Fruit fly (Drosophila melanogaster) whole organism, embryonic: ENCODE results near the gene LpR1.
A peak's percentile ranks its signal among the peaks of the same experiment; 100 is the strongest.

Experiments
- Awh ChIP-seq: fragments of 200-800 bp; sonication (Bioruptor generic); IDR thresholded peaks from 2 replicates; pipeline ENCODE4, ENCODE4 v1.3.6; 2022; ENCODE audit warnings: missing biosample characterization, missing genetic modification characterization
- B-H2 ChIP-seq: fragments of 200-800 bp; sonication (Bioruptor generic); optimal IDR thresholded peaks from 2 replicates; lab custom pipeline; 2018; ENCODE audit warnings: missing biosample characterization, mild to moderate bottlenecking, missing genetic modification characterization
- Bdp1 ChIP-seq: fragments of 200-800 bp; sonication (Bioruptor generic); optimal IDR thresholded peaks from 3 replicates; lab custom pipeline; 2016; ENCODE audit warnings: missing biosample characterization, missing genetic modification characterization
- CG10209 ChIP-seq: fragments of 200-800 bp; sonication (Bioruptor generic); optimal IDR thresholded peaks from 3 replicates; lab custom pipeline; 2017; ENCODE audit warnings: missing biosample characterization, mild to moderate bottlenecking, missing genetic modification characterization, missing genetic modification reagents
- CG11456 ChIP-seq: fragments of 200-800 bp; sonication (Bioruptor generic); IDR thresholded peaks from 3 replicates; pipeline ENCODE4 v1.3.6; 2022; ENCODE audit warnings: missing biosample characterization, missing genetic modification characterization
- CG12299 ChIP-seq: fragments of 200-800 bp; sonication (Bioruptor generic); optimal IDR thresholded peaks from 2 replicates; lab custom pipeline; 2018; ENCODE audit warnings: missing biosample characterization, mild to moderate bottlenecking, missing genetic modification characterization
- CG12769 ChIP-seq: fragments of 200-800 bp; sonication (Bioruptor generic); optimal IDR thresholded peaks from 2 replicates; lab custom pipeline; 2019; ENCODE audit warnings: missing biosample characterization, mild to moderate bottlenecking, missing genetic modification characterization, moderate library complexity
- CG13894 ChIP-seq: fragments of 200-800 bp; sonication (Bioruptor generic); optimal IDR thresholded peaks from 3 replicates; lab custom pipeline; 2018; ENCODE audit warnings: missing biosample characterization, mild to moderate bottlenecking, missing genetic modification characterization, moderate library complexity
- CG15011 ChIP-seq: fragments of 200-800 bp; sonication (Bioruptor generic); optimal IDR thresholded peaks from 3 replicates; lab custom pipeline; 2018; ENCODE audit warnings: missing biosample characterization, mild to moderate bottlenecking, missing genetic modification characterization
- CG17385 ChIP-seq: fragments of 200-800 bp; sonication (Bioruptor generic); optimal IDR thresholded peaks from 3 replicates; lab custom pipeline; 2018; ENCODE audit warnings: missing biosample characterization, mild to moderate bottlenecking, missing genetic modification characterization
- CG17612 ChIP-seq: fragments of 200-800 bp; sonication (Bioruptor generic); IDR thresholded peaks from 2 replicates; pipeline ENCODE4 v1.3.6; 2022; ENCODE audit warnings: missing biosample characterization, missing genetic modification characterization
- CG18764 ChIP-seq: fragments of 200-800 bp; sonication (Bioruptor generic); optimal IDR thresholded peaks from 3 replicates; lab custom pipeline; 2016; ENCODE audit warnings: missing biosample characterization, missing genetic modification characterization
- CG2120 ChIP-seq: fragments of 200-800 bp; sonication (Bioruptor generic); optimal IDR thresholded peaks from 3 replicates; lab custom pipeline; 2016; ENCODE audit warnings: missing biosample characterization, missing genetic modification characterization
- CG2199 ChIP-seq: fragments of 200-800 bp; sonication (Bioruptor generic); IDR thresholded peaks from 3 replicates; pipeline ENCODE4 v1.3.6; 2022; ENCODE audit warnings: missing biosample characterization, missing genetic modification characterization
- CG31224 ChIP-seq: fragments of 200-800 bp; sonication (Bioruptor generic); IDR thresholded peaks from 2 replicates; pipeline ENCODE4 v1.3.6; 2022; ENCODE audit warnings: missing biosample characterization, missing genetic modification characterization
- CG3163 ChIP-seq: fragments of 200-800 bp; sonication (Bioruptor generic); optimal IDR thresholded peaks from 3 replicates; lab custom pipeline; 2016; ENCODE audit warnings: missing biosample characterization, missing genetic modification characterization
- CG3281 ChIP-seq: fragments of 200-800 bp; sonication (Bioruptor generic); optimal IDR thresholded peaks from 3 replicates; lab custom pipeline; 2017; ENCODE audit warnings: missing biosample characterization, mild to moderate bottlenecking, missing genetic modification characterization
- CG33557 ChIP-seq: fragments of 200-800 bp; sonication (Bioruptor generic); optimal IDR thresholded peaks from 2 replicates; lab custom pipeline; 2019; ENCODE audit warnings: missing biosample characterization, mild to moderate bottlenecking, missing genetic modification characterization, moderate library complexity
- CG9215 ChIP-seq: fragments of 200-800 bp; sonication (Bioruptor generic); IDR thresholded peaks from 2 replicates; pipeline ENCODE4 v1.3.6; 2022; ENCODE audit warnings: missing biosample characterization, missing genetic modification characterization
- CrebB ChIP-seq: fragments of 200-800 bp; sonication (Bioruptor generic); optimal IDR thresholded peaks from 3 replicates; lab custom pipeline; 2018; ENCODE audit warnings: missing biosample characterization, mild to moderate bottlenecking, missing genetic modification characterization
- D19A ChIP-seq: fragments of 200-800 bp; optimal IDR thresholded peaks from 3 replicates; lab custom pipeline; 2019; ENCODE audit warnings: missing biosample characterization, mild to moderate bottlenecking, missing genetic modification characterization, moderate library complexity
- Dref ChIP-seq: fragments of 200-800 bp; sonication (Bioruptor generic); IDR thresholded peaks from 2 replicates; pipeline ENCODE4 v1.3.6; 2022; ENCODE audit warnings: missing biosample characterization, missing genetic modification characterization
- E2f1 ChIP-seq: fragments of 200-800 bp; sonication (Bioruptor generic); IDR thresholded peaks from 2 replicates; pipeline ENCODE4 v1.3.6; 2022; ENCODE audit warnings: missing biosample characterization, missing genetic modification characterization
- Hr3 ChIP-seq: fragments of 200-800 bp; sonication (Bioruptor generic); optimal IDR thresholded peaks from 3 replicates; lab custom pipeline; 2016; ENCODE audit warnings: missing biosample characterization, missing genetic modification characterization
- Max ChIP-seq: fragments of 200-800 bp; sonication (Bioruptor generic); optimal IDR thresholded peaks from 2 replicates; lab custom pipeline; 2016; ENCODE audit warnings: missing biosample characterization, mild to moderate bottlenecking, missing genetic modification characterization
- Nf-YA ChIP-seq: fragments of 200-800 bp; sonication (Bioruptor generic); IDR thresholded peaks from 2 replicates; pipeline ENCODE4 v1.3.6; 2022; ENCODE audit warnings: missing biosample characterization, missing genetic modification characterization
- Side ChIP-seq: fragments of 200-800 bp; sonication (Bioruptor generic); optimal IDR thresholded peaks from 2 replicates; lab custom pipeline; 2016; ENCODE audit warnings: missing biosample characterization, missing genetic modification characterization
- abd-A ChIP-seq: fragments of 200-800 bp; sonication (Bioruptor generic); optimal IDR thresholded peaks from 3 replicates; lab custom pipeline; 2019; ENCODE audit warnings: missing biosample characterization, mild to moderate bottlenecking, missing genetic modification characterization, moderate library complexity
- aop ChIP-seq: fragments of 200-800 bp; sonication (Bioruptor generic); IDR thresholded peaks from 2 replicates; pipeline ENCODE4 v1.3.6; 2022; ENCODE audit warnings: missing biosample characterization, missing genetic modification characterization
- ap ChIP-seq: fragments of 200-800 bp; sonication (Bioruptor generic); IDR thresholded peaks from 2 replicates; pipeline ENCODE4 v1.3.6; 2022; ENCODE audit warnings: missing biosample characterization, missing genetic modification characterization
- bsh ChIP-seq, 2 experiments: fragments of 200-800 bp; sonication (Bioruptor generic); optimal IDR thresholded peaks; 2 replicates each; lab custom pipeline; 2017 to 2018; ENCODE audit warnings: mild to moderate bottlenecking in 2 of 2, missing biosample characterization in 2 of 2, missing genetic modification characterization in 2 of 2, moderate library complexity in 1 of 2
- cad ChIP-seq: fragments of >200 bp; optimal IDR thresholded peaks from 2 replicates; lab custom pipeline; 2017; ENCODE audit warnings: missing biosample characterization, missing genetic modification characterization
- chinmo ChIP-seq: fragments of 200-800 bp; sonication (Bioruptor generic); IDR thresholded peaks from 4 replicates; pipeline ENCODE4 v1.3.6; 2022; ENCODE audit warnings: missing biosample characterization, missing genetic modification characterization; ENCODE audit not compliant: partially characterized antibody
- dan ChIP-seq: fragments of 200-800 bp; sonication (Bioruptor generic); IDR thresholded peaks from 2 replicates; pipeline ENCODE4 v1.3.6; 2022; ENCODE audit warnings: missing biosample characterization, missing genetic modification characterization
- dpn ChIP-seq, 2 experiments: fragments of 200-800 bp; sonication (Bioruptor generic); optimal IDR thresholded peaks; 3 replicates each; lab custom pipeline; 2016; ENCODE audit warnings: missing biosample characterization in 2 of 2, missing genetic modification characterization in 2 of 2
- exex ChIP-seq: fragments of 200-800 bp; sonication (Bioruptor generic); optimal IDR thresholded peaks from 4 replicates; lab custom pipeline; 2018; ENCODE audit warnings: missing biosample characterization, mild to moderate bottlenecking, missing genetic modification characterization, moderate library complexity
- grn ChIP-seq: fragments of 200-800 bp; sonication (Bioruptor generic); optimal IDR thresholded peaks from 3 replicates; lab custom pipeline; 2017; ENCODE audit warnings: missing biosample characterization, missing genetic modification characterization
- kni ChIP-seq: fragments of 200-800 bp; sonication (Bioruptor generic); optimal IDR thresholded peaks from 3 replicates; lab custom pipeline; 2017; ENCODE audit warnings: mild to moderate bottlenecking, missing biosample characterization, missing genetic modification reagents, missing genetic modification characterization
- mirr ChIP-seq: fragments of 200-800 bp; sonication (Bioruptor generic); optimal IDR thresholded peaks from 3 replicates; lab custom pipeline; 2018; ENCODE audit warnings: missing biosample characterization, mild to moderate bottlenecking, missing genetic modification characterization
- oc ChIP-seq: fragments of 200-800 bp; sonication (Bioruptor generic); optimal IDR thresholded peaks from 2 replicates; lab custom pipeline; 2018; ENCODE audit warnings: missing biosample characterization, mild to moderate bottlenecking, missing genetic modification characterization, moderate library complexity
- odd ChIP-seq: fragments of 200-800 bp; sonication (Bioruptor generic); optimal IDR thresholded peaks from 2 replicates; lab custom pipeline; 2017; ENCODE audit warnings: missing biosample characterization, mild to moderate bottlenecking, missing genetic modification characterization
- sens ChIP-seq: fragments of 200-800 bp; sonication (Bioruptor generic); peaks from one replicate; lab custom pipeline; 2016; ENCODE audit warnings: missing biosample characterization, missing genetic modification characterization
- sqz ChIP-seq: fragments of 200-800 bp; sonication (Bioruptor generic); optimal IDR thresholded peaks from 3 replicates; lab custom pipeline; 2018; ENCODE audit warnings: missing biosample characterization, mild to moderate bottlenecking, missing genetic modification characterization
- sug ChIP-seq: fragments of 200-800 bp; optimal IDR thresholded peaks from 2 replicates; lab custom pipeline; 2019; ENCODE audit warnings: missing biosample characterization, mild to moderate bottlenecking, missing genetic modification characterization, moderate library complexity
- vvl ChIP-seq: fragments of 200-800 bp; sonication (Bioruptor generic); IDR thresholded peaks from 2 replicates; pipeline ENCODE4 v1.3.6; 2022; ENCODE audit warnings: missing biosample characterization, missing genetic modification characterization
- zen2 ChIP-seq: fragments of 200-800 bp; sonication (Bioruptor generic); IDR thresholded peaks from 3 replicates; pipeline ENCODE4 v1.3.6; 2022; ENCODE audit warnings: missing biosample characterization, missing genetic modification characterization; ENCODE audit not compliant: partially characterized antibody

The LpR1 gene

DNA sequence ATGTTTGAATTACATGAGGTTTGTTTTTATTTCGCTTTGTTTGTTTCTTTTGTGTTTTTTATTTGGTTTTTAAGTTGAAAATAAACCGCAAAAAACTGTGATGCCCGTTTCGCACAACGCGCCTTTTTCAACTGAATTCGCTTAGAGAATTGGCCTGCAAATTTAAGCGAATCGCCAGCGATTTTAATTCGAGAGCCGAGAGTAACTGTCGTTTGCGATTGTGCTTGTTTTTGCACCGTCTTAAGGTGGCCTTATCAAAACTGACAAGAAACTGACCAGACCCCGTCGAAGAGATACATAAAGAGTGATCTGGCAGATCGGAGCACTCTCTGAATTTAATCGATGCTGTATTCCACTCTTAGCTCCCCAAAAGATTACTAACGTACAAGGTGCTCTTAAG is 2.7 kb downstream of the LpR1 start (continued):
- TF ChIP-seq zen2 (GFP tag; lab: Robert Waterston, UW) (no peak), chinmo (GFP tag; lab: Robert Waterston, UW) (0 out of 4 replicates have a peak, but pooled peaks have one; percentile 56), CG3163 (peak; percentile 78), ap (GFP tag; lab: Robert Waterston, UW) (no peak)

DNA sequence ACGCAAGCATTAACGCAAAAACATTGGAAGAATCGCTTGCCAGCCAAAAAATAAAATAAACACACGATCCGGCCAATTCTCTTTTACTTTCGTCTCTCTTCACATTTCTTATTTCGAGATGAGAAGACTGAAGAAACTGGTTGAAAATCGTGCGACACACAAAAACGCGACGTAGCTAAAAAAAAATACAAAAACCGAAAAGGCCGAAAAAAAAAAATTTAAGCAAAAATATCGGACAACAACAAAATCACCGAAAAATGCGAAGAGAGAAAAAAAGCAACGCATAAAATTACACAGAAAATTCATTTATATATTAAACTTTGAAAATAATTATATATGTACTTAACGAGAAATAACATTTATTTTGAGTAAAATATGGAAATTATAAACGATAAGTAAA is 3.5 kb downstream of the LpR1 start:
- peak; percentile 53 for TF ChIP-seq CG3163
- no peak for TF ChIP-seq CG17612

DNA sequence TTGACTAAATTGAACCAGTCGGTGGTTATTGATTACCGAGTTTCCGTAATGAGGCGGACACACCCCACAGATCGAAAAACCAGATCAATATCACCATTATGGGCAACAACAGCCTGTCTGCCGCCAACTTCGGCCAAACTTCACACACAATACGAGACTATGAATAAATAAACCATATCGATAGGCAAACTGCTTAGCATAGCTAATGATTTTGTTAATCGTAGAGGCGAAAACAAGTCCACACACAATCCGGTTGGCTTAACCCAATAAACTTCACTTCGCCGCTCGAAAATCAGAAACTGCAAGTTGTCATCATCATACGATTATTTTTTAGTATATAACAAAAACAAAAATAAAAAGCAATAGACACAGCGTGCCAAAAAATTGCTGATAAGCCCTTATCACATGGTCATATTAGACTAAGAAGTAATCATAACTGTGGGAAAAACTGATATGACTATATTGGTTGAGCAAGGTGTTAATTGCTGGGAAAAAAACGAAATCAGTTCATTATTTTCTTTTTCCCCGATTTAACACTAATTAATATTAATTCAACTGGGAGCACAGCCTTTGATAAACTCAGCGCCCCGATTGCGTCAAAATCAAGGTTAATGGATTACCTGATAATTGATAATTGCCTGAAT is 6.9 kb downstream of the LpR1 start:
- peak; percentile 21 for TF ChIP-seq B-H2
- no peak for TF ChIP-seq odd
- TF ChIP-seq chinmo (GFP tag; lab: Robert Waterston, UW) = 0 out of 4 replicates have a peak, but pooled peaks have one; percentile 58
- peak; percentile 62 for TF ChIP-seq mirr (GFP tag; lab: Kevin White, UChicago)
- TF ChIP-seq Side (GFP tag; lab: Kevin White, UChicago) = no peak
- no peak for TF ChIP-seq CG18764 (GFP tag; lab: Kevin White, UChicago)
- TF ChIP-seq CG11456 (GFP tag; lab: Robert Waterston, UW) = no peak
- no peak for TF ChIP-seq sqz
- TF ChIP-seq bsh (GFP tag; optimal IDR thresholded peaks at IDR 0.05; lab: Kevin White, UChicago) = no peak
- no peak for TF ChIP-seq dpn (GFP tag; optimal IDR thresholded peaks at IDR 0.05; lab: Kevin White, UChicago)
- peak; percentile 92 for TF ChIP-seq exex (tag; lab: Kevin White, UChicago)
- no peak for TF ChIP-seq CG9215 (GFP tag; lab: Robert Waterston, UW)
- TF ChIP-seq CrebB (tag; lab: Kevin White, UChicago) = no peak
- TF ChIP-seq Bdp1 = no peak
- TF ChIP-seq CG15011 (GFP tag; lab: Kevin White, UChicago) = no peak
- TF ChIP-seq grn (GFP tag; lab: Kevin White, UChicago) = peak; percentile 17
- no peak for TF ChIP-seq dan (GFP tag; lab: Robert Waterston, UW)
- TF ChIP-seq CG17385 (GFP tag; lab: Kevin White, UChicago) = no peak
- no peak for TF ChIP-seq cad (GFP tag; lab: Kevin White, UChicago)
- TF ChIP-seq abd-A (tag; lab: Kevin White, UChicago) = peak; percentile 88
- TF ChIP-seq Hr3 = no peak
- no peak for TF ChIP-seq D19A
- no peak for TF ChIP-seq Max (GFP tag; lab: Kevin White, UChicago)
- peak; percentile 7 for TF ChIP-seq CG12769 (tag; lab: Kevin White, UChicago)
- no peak for TF ChIP-seq kni
- TF ChIP-seq CG13894 (tag; lab: Kevin White, UChicago) = peak; percentile 7
- TF ChIP-seq CG33557 = no peak
- TF ChIP-seq sens = peak; percentile 48
- TF ChIP-seq Nf-YA (GFP tag; lab: Robert Waterston, UW) = no peak
- TF ChIP-seq sug (tag; lab: Kevin White, UChicago) = peak; percentile 22
- TF ChIP-seq CG12299 (tag; lab: Kevin White, UChicago) = no peak
- TF ChIP-seq CG2120 (GFP tag; lab: Kevin White, UChicago) = peak; percentile 22
- TF ChIP-seq aop = no peak
- no peak for TF ChIP-seq CG10209 (GFP tag; lab: Kevin White, UChicago)
- no peak for TF ChIP-seq E2f1 (GFP tag; lab: Robert Waterston, UW)
- no peak for TF ChIP-seq CG3281 (GFP tag; lab: Kevin White, UChicago)
- TF ChIP-seq Dref (GFP tag; lab: Robert Waterston, UW) = no peak
- 0 out of 2 replicates have a peak, but pooled peaks have one; percentile 30 for TF ChIP-seq CG31224 (GFP tag; lab: Robert Waterston, UW)
- no peak for TF ChIP-seq oc (tag; lab: Kevin White, UChicago)
- TF ChIP-seq Awh (GFP tag; lab: Robert Waterston, UW) = peak; percentile 95
- TF ChIP-seq vvl (GFP tag; lab: Robert Waterston, UW) = peak; percentile 85
- TF ChIP-seq CG2199 (GFP tag; lab: Robert Waterston, UW) = no peak
